Fruit fly (Drosophila melanogaster): ENCODE measurements around the gene crq.
"Not testable (repeated sequence)": the region's sequence is repeated elsewhere in the genome, so short reads cannot be mapped to it uniquely, and the experiment has no call there.

The crq gene

DNA sequence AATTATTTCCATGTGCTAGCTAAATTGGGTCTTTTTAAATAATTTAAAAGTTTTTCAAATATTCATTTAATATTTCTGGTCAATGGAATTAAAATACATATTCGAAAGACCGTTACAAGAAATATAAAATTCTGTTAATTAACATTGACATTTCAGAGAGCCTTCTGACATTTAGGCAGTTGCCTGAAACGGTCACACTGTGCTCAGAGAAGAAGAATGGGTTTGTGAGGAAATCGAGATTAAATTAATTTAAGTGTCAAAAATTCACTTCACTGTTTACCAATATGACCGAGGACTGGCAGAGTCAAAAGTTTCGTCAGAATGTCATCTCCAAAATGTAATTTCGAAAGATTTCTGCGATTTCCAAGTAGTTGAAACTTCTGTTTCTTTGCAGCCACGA, 20.0 kb upstream of the crq start, which contains the start of gene MED15:
MED15 (plus strand) TSS at position 185 of the 400 bp plus-strand sequence.
- peak; percentile 22 for TF ChIP-seq CG17801 (GFP tag; optimal IDR thresholded peaks at IDR 0.05; ENCODE audit: partially characterized antibody)

dm6 chr2L:472073-472590, 19.3 kb upstream of the crq start, which contains the start of gene CG4297:
TSS of gene CG4297 (minus strand) at chr2L:472200.
- TF ChIP-seq CG17801 (GFP tag; optimal IDR thresholded peaks at IDR 0.05; ENCODE audit: partially characterized antibody), result peak; percentile 91

DNA sequence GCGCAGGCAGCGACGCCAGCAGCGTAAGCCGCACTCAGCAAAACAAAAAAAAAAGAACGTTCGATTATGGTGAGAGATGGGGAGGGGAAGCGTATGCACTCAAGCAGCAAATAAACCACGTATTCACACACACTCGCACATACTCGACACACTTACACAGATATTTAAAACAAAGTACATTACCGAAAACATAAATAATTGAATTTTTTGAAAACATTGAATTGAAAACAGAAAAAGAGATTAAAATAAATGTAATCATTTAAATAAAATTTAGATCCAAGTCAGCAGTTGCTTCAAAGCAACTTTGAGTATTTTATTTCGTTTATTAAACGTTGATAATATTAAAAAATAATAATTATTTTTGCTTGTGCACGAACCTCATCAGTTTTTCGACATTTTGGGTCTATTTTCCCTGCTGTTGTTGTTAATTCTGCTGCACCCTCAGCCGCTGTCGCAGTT, 18.2 kb upstream of the crq start:
- peak; percentile 92 for TF ChIP-seq CG17801 (GFP tag; optimal IDR thresholded peaks at IDR 0.05; ENCODE audit: partially characterized antibody)

DNA sequence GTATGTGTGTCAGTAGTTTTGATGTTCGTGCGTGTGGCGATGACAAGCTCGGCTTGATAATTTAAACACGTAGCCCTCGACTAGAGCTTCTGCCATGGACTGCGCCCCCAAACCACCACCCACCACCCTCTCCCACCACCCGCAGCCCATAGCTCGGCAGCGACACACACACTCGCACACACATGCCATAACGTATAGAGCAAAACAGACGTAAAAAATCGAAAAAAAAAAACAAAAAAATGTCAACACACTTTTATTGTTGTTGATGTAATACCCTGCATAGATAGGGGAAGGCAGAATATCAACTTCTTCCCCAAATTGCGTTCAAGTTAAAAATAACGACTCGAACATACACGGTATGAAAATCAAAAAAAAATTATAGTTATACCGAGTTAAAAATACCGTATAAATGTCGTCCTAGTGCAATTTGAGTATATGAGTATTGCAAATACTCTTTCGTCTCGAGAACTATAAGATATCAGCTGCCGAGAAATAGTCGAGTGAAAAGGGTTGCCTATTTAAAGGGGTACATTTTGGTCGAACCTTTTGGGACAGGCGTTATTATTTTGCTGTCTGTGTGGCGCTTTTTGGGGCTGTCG, 17.6 kb upstream of the crq start:
- no peak for TF ChIP-seq CG17801 (GFP tag; optimal IDR thresholded peaks at IDR 0.05; ENCODE audit: partially characterized antibody)

dm6 chr2L:469912-470311, 17.1 kb upstream of the crq start:
- TF ChIP-seq CG17801 (GFP tag; optimal IDR thresholded peaks at IDR 0.05; ENCODE audit: partially characterized antibody), result no peak

DNA sequence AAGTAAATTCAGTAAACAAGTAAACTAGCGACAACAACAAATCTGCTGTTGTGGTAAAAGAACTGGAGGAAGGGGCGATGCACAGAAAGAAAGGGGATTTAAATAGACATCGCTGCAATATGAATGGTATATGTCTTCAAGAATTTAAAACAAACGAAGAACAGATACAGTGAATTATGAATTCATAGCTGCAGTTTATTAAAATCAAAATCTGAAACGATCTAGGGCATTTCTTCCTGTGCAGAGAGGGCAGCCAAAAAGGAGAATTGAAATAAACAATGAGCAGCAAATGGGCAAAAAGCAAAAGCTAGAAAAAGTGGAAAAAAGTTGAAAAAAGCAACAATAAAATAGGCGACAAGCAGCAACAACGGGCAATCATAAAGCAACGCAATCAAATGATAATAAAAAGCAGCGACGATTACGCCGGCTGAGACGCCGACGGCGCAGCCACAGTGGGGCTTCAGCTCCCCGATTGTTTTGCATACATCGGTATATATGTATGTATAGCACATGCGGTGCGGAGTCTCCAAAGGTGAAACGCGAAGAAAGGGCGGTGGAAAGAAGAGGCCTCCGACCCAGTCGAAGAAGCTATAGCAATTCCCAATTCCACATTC, 16.0 kb upstream of the crq start:
- peak; percentile 33 for TF ChIP-seq CG17801 (GFP tag; optimal IDR thresholded peaks at IDR 0.05; ENCODE audit: partially characterized antibody)

dm6 chr2L:467683-468082, 14.9 kb upstream of the crq start:
- TF ChIP-seq CG17801 (GFP tag; optimal IDR thresholded peaks at IDR 0.05; ENCODE audit: partially characterized antibody), result no peak

DNA sequence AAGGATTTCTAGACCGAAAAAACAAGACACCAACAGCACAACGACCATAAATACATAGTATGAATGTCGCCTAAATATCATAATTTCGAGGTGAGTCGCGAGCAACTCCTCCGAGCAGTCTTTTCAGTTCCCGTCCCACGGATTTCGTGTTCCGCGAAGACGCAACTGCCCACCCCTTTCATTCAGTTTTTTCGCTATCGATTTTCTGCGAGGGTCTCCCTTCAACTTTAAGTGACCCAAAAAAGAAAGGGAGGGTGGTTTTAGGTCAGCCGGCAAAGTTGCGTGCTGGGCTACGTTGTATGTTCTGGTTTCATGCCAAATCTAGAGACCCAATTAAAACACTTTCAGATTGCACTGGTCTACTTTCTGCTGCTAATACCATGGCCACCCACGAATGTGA, 2.9 kb upstream of the crq start:
- no peak for TF ChIP-seq CG17801 (GFP tag; optimal IDR thresholded peaks at IDR 0.05; ENCODE audit: partially characterized antibody)

DNA sequence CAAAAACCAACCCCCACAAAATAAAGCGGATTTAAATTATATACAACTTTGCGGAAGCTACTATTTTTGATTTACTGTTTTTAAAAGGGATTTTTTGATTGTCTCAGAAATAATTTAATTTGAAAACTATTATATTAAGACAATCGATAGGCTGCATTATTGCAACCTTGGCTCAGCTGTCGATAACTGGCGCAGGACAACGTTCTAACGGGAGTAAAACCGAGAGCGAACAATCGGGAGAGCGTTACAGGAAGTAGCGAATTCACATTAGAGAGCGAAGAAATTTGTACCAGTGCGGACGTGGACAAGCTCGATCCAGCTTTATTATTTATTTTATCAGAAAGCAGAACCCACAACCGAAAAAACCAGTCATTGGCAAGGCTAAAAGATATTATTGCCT, 2.5 kb upstream of the crq start, which contains the start of gene CG4133:
CG4133 (plus strand) TSS at position 258 of the 400 bp plus-strand sequence.
- not testable (repeated sequence) for TF ChIP-seq CG17801 (GFP tag; optimal IDR thresholded peaks at IDR 0.05; ENCODE audit: partially characterized antibody)

dm6 chr2L:451705-452472, 935 bp downstream of the crq start:
- no peak for TF ChIP-seq CG17801 (GFP tag; optimal IDR thresholded peaks at IDR 0.05; ENCODE audit: partially characterized antibody)

- TF ChIP-seq CG17801 (GFP tag; optimal IDR thresholded peaks at IDR 0.05; ENCODE audit: partially characterized antibody), result no peak
Measured at dm6 chr2L:447124-447523, 5.7 kb downstream of the crq start.

- TF ChIP-seq CG17801 (GFP tag; optimal IDR thresholded peaks at IDR 0.05; ENCODE audit: partially characterized antibody), result no peak
Measured at dm6 chr2L:441927-442691, 10.7 kb downstream of the crq start.

DNA sequence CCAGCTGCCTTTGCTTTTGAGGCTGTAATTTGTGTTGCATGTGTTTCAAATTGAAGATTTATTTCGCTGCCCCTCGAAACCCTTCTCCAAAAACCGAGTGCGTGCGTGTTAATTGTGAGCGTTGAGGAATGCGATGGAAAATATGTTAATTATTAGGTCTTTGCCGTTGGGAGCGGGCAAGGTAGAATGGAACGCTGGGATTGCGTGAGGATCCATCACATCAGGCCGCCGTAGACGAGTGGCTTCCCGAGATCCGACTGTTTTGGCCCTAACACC, 11.4 kb downstream of the crq start:
- TF ChIP-seq CG17801 (GFP tag; optimal IDR thresholded peaks at IDR 0.05; ENCODE audit: partially characterized antibody), result no peak

- TF ChIP-seq CG17801 (GFP tag; optimal IDR thresholded peaks at IDR 0.05; ENCODE audit: partially characterized antibody), result no peak
Measured at dm6 chr2L:440638-441454, 12.0 kb downstream of the crq start.
